Fruit fly (Drosophila melanogaster) whole organism, prepupa: ENCODE measurements around the gene vir-1.
A peak's percentile ranks its signal among the peaks of the same experiment; 100 is the strongest.

Source experiments
- Blimp-1 ChIP-seq: fragments of 200-800 bp; sonication (Bioruptor generic); optimal IDR thresholded peaks from 3 replicates; lab custom pipeline; 2017; ENCODE audit warnings: missing biosample characterization, missing genetic modification characterization, mild to moderate bottlenecking, moderate library complexity, missing genetic modification reagents
- CG10631 ChIP-seq: fragments of 200-800 bp; sonication (Bioruptor generic); optimal IDR thresholded peaks from 2 replicates; lab custom pipeline; 2016; ENCODE audit warnings: missing biosample characterization, missing genetic modification characterization
- CG10669 ChIP-seq: fragments of 200-800 bp; sonication (Bioruptor generic); optimal IDR thresholded peaks from 3 replicates; lab custom pipeline; 2018; ENCODE audit warnings: missing biosample characterization, mild to moderate bottlenecking, missing genetic modification characterization, moderate library complexity
- CG11762 ChIP-seq: fragments of 200-800 bp; sonication (Bioruptor generic); optimal IDR thresholded peaks from 3 replicates; lab custom pipeline; 2016; ENCODE audit warnings: missing biosample characterization, missing genetic modification characterization; ENCODE audit not compliant: insufficient read depth
- CG15336 ChIP-seq: fragments of 200-800 bp; sonication (Bioruptor generic); IDR thresholded peaks from 2 replicates; pipeline ENCODE4 v1.3.6; 2022; ENCODE audit warnings: missing biosample characterization, missing genetic modification characterization
- CG1621 ChIP-seq: fragments of 200-800 bp; sonication (Bioruptor generic); optimal IDR thresholded peaks from 3 replicates; lab custom pipeline; 2018; ENCODE audit warnings: missing biosample characterization, mild to moderate bottlenecking, missing genetic modification characterization
- CG3032 ChIP-seq: fragments of 200-800 bp; optimal IDR thresholded peaks from 2 replicates; lab custom pipeline; 2019; ENCODE audit warnings: missing biosample characterization, mild to moderate bottlenecking, missing genetic modification characterization, moderate library complexity
- CG31627 ChIP-seq: fragments of 200-800 bp; sonication (Bioruptor generic); optimal IDR thresholded peaks from 3 replicates; lab custom pipeline; 2016; ENCODE audit warnings: missing biosample characterization, missing genetic modification characterization
- CG32006 ChIP-seq: fragments of 200-800 bp; sonication (Bioruptor generic); optimal IDR thresholded peaks from 3 replicates; lab custom pipeline; 2017; ENCODE audit warnings: missing biosample characterization, mild to moderate bottlenecking, missing genetic modification characterization
- CG34406 ChIP-seq: fragments of 200-800 bp; sonication (Bioruptor generic); optimal IDR thresholded peaks from 3 replicates; lab custom pipeline; 2016; ENCODE audit warnings: missing biosample characterization, missing genetic modification characterization
- CG3919 ChIP-seq: fragments of 200-800 bp; sonication (Bioruptor generic); optimal IDR thresholded peaks from 3 replicates; lab custom pipeline; 2016; ENCODE audit warnings: missing biosample characterization, missing genetic modification characterization
- CG6163 ChIP-seq: fragments of 200-800 bp; sonication (Bioruptor generic); IDR thresholded peaks from 3 replicates; pipeline ENCODE4 v1.3.6; 2022; ENCODE audit warnings: missing biosample characterization, missing genetic modification characterization
- CG6276 ChIP-seq: fragments of 200-800 bp; sonication (Bioruptor generic); optimal IDR thresholded peaks from 2 replicates; lab custom pipeline; 2017; ENCODE audit warnings: missing biosample characterization, mild to moderate bottlenecking, missing genetic modification characterization
- CG6792 ChIP-seq: fragments of 200-800 bp; sonication (Bioruptor generic); optimal IDR thresholded peaks from 3 replicates; lab custom pipeline; 2016; ENCODE audit warnings: missing biosample characterization, missing genetic modification characterization
- CG6808 ChIP-seq: fragments of 200-800 bp; sonication (Bioruptor generic); optimal IDR thresholded peaks from 3 replicates; lab custom pipeline; 2017; ENCODE audit warnings: missing biosample characterization, missing genetic modification characterization, mild to moderate bottlenecking, moderate library complexity, missing genetic modification reagents
- CG6854 ChIP-seq: fragments of 200-800 bp; sonication (Bioruptor generic); optimal IDR thresholded peaks from 2 replicates; lab custom pipeline; 2017; ENCODE audit warnings: missing biosample characterization, mild to moderate bottlenecking, missing genetic modification characterization
- CG8119 ChIP-seq: fragments of 200-800 bp; sonication (Bioruptor generic); IDR thresholded peaks from 3 replicates; pipeline ENCODE4 v1.3.6; 2022; ENCODE audit warnings: missing biosample characterization, missing genetic modification characterization
- CG8319 ChIP-seq: fragments of 200-800 bp; sonication (Bioruptor generic); optimal IDR thresholded peaks from 3 replicates; lab custom pipeline; 2016; ENCODE audit warnings: missing biosample characterization, missing genetic modification characterization
- CG8632 ChIP-seq: fragments of 200-800 bp; sonication (Bioruptor generic); optimal IDR thresholded peaks from 3 replicates; lab custom pipeline; 2016; ENCODE audit warnings: missing biosample characterization, missing genetic modification characterization
- CG9139 ChIP-seq: fragments of 200-800 bp; sonication (Bioruptor generic); optimal IDR thresholded peaks from 3 replicates; lab custom pipeline; 2017; ENCODE audit warnings: missing biosample characterization, mild to moderate bottlenecking, missing genetic modification characterization
- Eip75B ChIP-seq: fragments of 200-800 bp; sonication (Bioruptor generic); optimal IDR thresholded peaks from 3 replicates; lab custom pipeline; 2016; ENCODE audit warnings: missing biosample characterization, missing genetic modification characterization
- Eip78C ChIP-seq: fragments of 200-800 bp; sonication (Bioruptor generic); peaks from one replicate; lab custom pipeline; 2016; ENCODE audit warnings: missing biosample characterization, missing genetic modification characterization
- Eip93F ChIP-seq: fragments of 200-800 bp; sonication (Bioruptor generic); optimal IDR thresholded peaks from 2 replicates; lab custom pipeline; 2016; ENCODE audit warnings: missing biosample characterization, mild to moderate bottlenecking, missing genetic modification characterization
- Ets21C ChIP-seq: fragments of 200-800 bp; sonication (Bioruptor generic); optimal IDR thresholded peaks from 3 replicates; lab custom pipeline; 2016; ENCODE audit warnings: missing biosample characterization, missing genetic modification characterization
- Ets96B ChIP-seq: fragments of 200-800 bp; optimal IDR thresholded peaks from 2 replicates; lab custom pipeline; 2019; ENCODE audit warnings: missing biosample characterization, mild to moderate bottlenecking, missing genetic modification characterization, moderate library complexity
- Gug ChIP-seq: fragments of 200-800 bp; sonication (Bioruptor generic); IDR thresholded peaks from 2 replicates; pipeline ENCODE4 v1.3.6; 2022; ENCODE audit warnings: missing biosample characterization, missing genetic modification characterization
- Hr38 ChIP-seq: sonication (Bioruptor generic); optimal IDR thresholded peaks from 2 replicates; lab custom pipeline; 2016; ENCODE audit warnings: missing biosample characterization, missing genetic modification characterization
- Hr4 ChIP-seq: fragments of 200-800 bp; sonication (Bioruptor generic); optimal IDR thresholded peaks from 3 replicates; lab custom pipeline; 2016; ENCODE audit warnings: missing biosample characterization, missing genetic modification characterization
- Lpt ChIP-seq: fragments of 200-800 bp; sonication (Bioruptor generic); optimal IDR thresholded peaks from 3 replicates; lab custom pipeline; 2016; ENCODE audit warnings: missing biosample characterization, missing genetic modification characterization
- Met ChIP-seq: fragments of 200-800 bp; sonication (Bioruptor generic); optimal IDR thresholded peaks from 3 replicates; lab custom pipeline; 2016; ENCODE audit warnings: missing biosample characterization, missing genetic modification characterization
- OdsH ChIP-seq: fragments of 200-800 bp; sonication (Bioruptor generic); optimal IDR thresholded peaks from 3 replicates; lab custom pipeline; 2016; ENCODE audit warnings: missing biosample characterization, missing genetic modification characterization
- Smox ChIP-seq: fragments of 200-800 bp; sonication (Bioruptor generic); optimal IDR thresholded peaks from 3 replicates; lab custom pipeline; 2016; ENCODE audit warnings: missing biosample characterization, missing genetic modification characterization
- Sox14 ChIP-seq: fragments of 200-800 bp; sonication (Bioruptor generic); optimal IDR thresholded peaks from 3 replicates; lab custom pipeline; 2016; ENCODE audit warnings: missing biosample characterization, missing genetic modification characterization
- Sox15 ChIP-seq: fragments of 200-800 bp; sonication (Bioruptor generic); optimal IDR thresholded peaks from 3 replicates; lab custom pipeline; 2016; ENCODE audit warnings: missing biosample characterization, missing genetic modification characterization
- achi ChIP-seq: fragments of 200-800 bp; sonication (Bioruptor generic); optimal IDR thresholded peaks from 3 replicates; lab custom pipeline; 2016; ENCODE audit warnings: missing biosample characterization, missing genetic modification characterization
- acj6 ChIP-seq: fragments of 200-800 bp; sonication (Bioruptor generic); optimal IDR thresholded peaks from 3 replicates; lab custom pipeline; 2016; ENCODE audit warnings: missing biosample characterization, missing genetic modification characterization
- cyc ChIP-seq: fragments of 200-800 bp; sonication (Bioruptor generic); optimal IDR thresholded peaks from 3 replicates; lab custom pipeline; 2016; ENCODE audit warnings: missing biosample characterization, missing genetic modification characterization
- dsx ChIP-seq: fragments of 200-800 bp; optimal IDR thresholded peaks from 3 replicates; lab custom pipeline; 2019; ENCODE audit warnings: missing biosample characterization, mild to moderate bottlenecking, missing genetic modification characterization, moderate library complexity; ENCODE audit not compliant: poor library complexity, severe bottlenecking
- eg ChIP-seq: fragments of 200-800 bp; sonication (Bioruptor generic); IDR thresholded peaks from 3 replicates; pipeline ENCODE4 v1.3.6; 2022; ENCODE audit warnings: missing biosample characterization, missing genetic modification characterization
- esn ChIP-seq: fragments of 200-800 bp; sonication (Bioruptor generic); optimal IDR thresholded peaks from 2 replicates; lab custom pipeline; 2016; ENCODE audit warnings: missing biosample characterization, mild to moderate bottlenecking, missing genetic modification characterization, moderate library complexity
- fd59A ChIP-seq: fragments of 200-800 bp; sonication (Bioruptor generic); optimal IDR thresholded peaks from 2 replicates; lab custom pipeline; 2017; ENCODE audit warnings: missing biosample characterization, mild to moderate bottlenecking, missing genetic modification characterization, missing genetic modification reagents
- fd85E ChIP-seq: fragments of 200-800 bp; sonication (Bioruptor generic); optimal IDR thresholded peaks from 3 replicates; lab custom pipeline; 2016; ENCODE audit warnings: missing biosample characterization, missing genetic modification characterization
- lz ChIP-seq: fragments of 200-800 bp; sonication (Bioruptor generic); optimal IDR thresholded peaks from 3 replicates; lab custom pipeline; 2016; ENCODE audit warnings: missing biosample characterization, missing genetic modification characterization
- pdm3 ChIP-seq: fragments of 200-800 bp; sonication (Bioruptor generic); optimal IDR thresholded peaks from 3 replicates; lab custom pipeline; 2016; ENCODE audit warnings: missing biosample characterization, missing genetic modification characterization
- salr ChIP-seq, 2 experiments: fragments of 200-800 bp; sonication (Bioruptor generic); optimal IDR thresholded peaks; 3 replicates each; lab custom pipeline; 2016 to 2018; ENCODE audit warnings: missing biosample characterization in 2 of 2, missing genetic modification characterization in 2 of 2, mild to moderate bottlenecking in 1 of 2
- ss ChIP-seq, 2 experiments: fragments of 200-800 bp; sonication (Bioruptor generic); optimal IDR thresholded peaks; 2 replicates in 1 of 2; 3 replicates in 1 of 2; lab custom pipeline; 2017 to 2018; ENCODE audit warnings: mild to moderate bottlenecking in 2 of 2, missing biosample characterization in 2 of 2, missing genetic modification characterization in 2 of 2, moderate library complexity in 1 of 2
- vri ChIP-seq: fragments of 200-800 bp; sonication (Bioruptor generic); optimal IDR thresholded peaks from 3 replicates; lab custom pipeline; 2016; ENCODE audit warnings: missing biosample characterization, mild to moderate bottlenecking, missing genetic modification characterization

The vir-1 gene

dm6 chr2L:12427487-12428101 is 4.4 kb upstream of the vir-1 start, which contains the start of the genes CG5446 and Trm1 (continued):
- peak in 1 of 2 experiments; percentile 79 for TF ChIP-seq salr (GFP tag; optimal IDR thresholded peaks at IDR 0.05; lab: Kevin White, UChicago)
- TF ChIP-seq Met (GFP tag; lab: Kevin White, UChicago), result peak; percentile 63
- peak; percentile 50 for TF ChIP-seq OdsH
- peak; percentile 26 for TF ChIP-seq cyc (GFP tag; lab: Kevin White, UChicago)
- peak; percentile 43 for TF ChIP-seq pdm3 (GFP tag; lab: Kevin White, UChicago)
- TF ChIP-seq lz, result peak; percentile 26
- TF ChIP-seq Gug (GFP tag; lab: Robert Waterston, UW), result no peak
- no peak for TF ChIP-seq fd59A (GFP tag; lab: Kevin White, UChicago)
- TF ChIP-seq Eip93F (GFP tag; lab: Kevin White, UChicago), result peak; percentile 18
- TF ChIP-seq CG6808 (GFP tag; lab: Kevin White, UChicago), result peak; percentile 33
- no peak for TF ChIP-seq CG1621
- TF ChIP-seq CG8319 (GFP tag; lab: Kevin White, UChicago), result peak; percentile 4
- TF ChIP-seq Smox (GFP tag; lab: Kevin White, UChicago), result peak; percentile 23
- TF ChIP-seq acj6, result peak; percentile 52
- TF ChIP-seq CG8632 (GFP tag; lab: Kevin White, UChicago), result peak; percentile 68
- TF ChIP-seq dsx (GFP tag; lab: Kevin White, UChicago), result peak; percentile 68
- TF ChIP-seq CG9139, result peak; percentile 40
- TF ChIP-seq CG6854 (GFP tag; lab: Kevin White, UChicago), result peak; percentile 25
- peak; percentile 21; the same call in 1 of the 2 replicates for TF ChIP-seq CG15336 (GFP tag; lab: Robert Waterston, UW)
- TF ChIP-seq CG6163, result 0 out of 3 replicates have a peak, but pooled peaks have one; percentile 27
- TF ChIP-seq Eip78C (GFP tag; lab: Kevin White, UChicago), result peak; percentile 83
- TF ChIP-seq fd85E (GFP tag; lab: Kevin White, UChicago), result no peak
- TF ChIP-seq esn, result peak; percentile 66
- peak; percentile 70 for TF ChIP-seq CG3032 (tag; lab: Kevin White, UChicago)
- peak; percentile 33 for TF ChIP-seq CG10669 (GFP tag; lab: Kevin White, UChicago)
- TF ChIP-seq Sox15, result peak; percentile 8
- peak; percentile 33 for TF ChIP-seq Eip75B (GFP tag; lab: Kevin White, UChicago)
- TF ChIP-seq eg, result peak; percentile 23; the same call in 1 of the 3 replicates
- TF ChIP-seq CG11762 (GFP tag; lab: Kevin White, UChicago), result no peak
- TF ChIP-seq CG8119 (GFP tag; lab: Robert Waterston, UW), result peak; percentile 42; the same call in 1 of the 3 replicates
- peak; percentile 75 for TF ChIP-seq CG34406 (GFP tag; lab: Kevin White, UChicago)
- TF ChIP-seq Hr38, result no peak
- peak; percentile 74 for TF ChIP-seq Ets96B (tag; lab: Kevin White, UChicago)

DNA sequence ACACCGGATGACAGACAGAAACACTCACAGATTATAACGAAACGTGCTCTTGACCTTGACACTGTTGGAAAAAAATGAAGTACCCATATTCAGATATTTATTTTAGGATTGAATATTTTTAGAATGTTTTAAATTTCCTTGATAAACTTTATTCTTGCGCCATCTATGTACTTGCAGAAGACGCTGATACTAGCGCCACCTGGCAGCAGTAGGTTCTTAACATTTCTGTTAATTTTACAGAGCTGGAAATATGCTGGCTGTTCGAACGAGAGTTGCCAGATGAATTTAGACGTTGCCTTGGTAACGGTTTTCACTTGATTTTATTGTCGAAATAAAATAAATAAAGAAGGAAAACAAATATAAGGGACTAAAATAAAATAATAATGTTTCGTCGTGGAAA is 1.3 kb upstream of the vir-1 start, which contains the start of gene Fam92:
Gene Fam92 (plus strand): TSS at position 350 of the 400 bp plus-strand sequence.
- TF ChIP-seq Hr4 (GFP tag; lab: Kevin White, UChicago) (peak; percentile 19), CG6276 (GFP tag; lab: Kevin White, UChicago) (no peak), CG9139 (no peak), Blimp-1 (GFP tag; lab: Kevin White, UChicago) (no peak), Gug (GFP tag; lab: Robert Waterston, UW) (no peak), CG8319 (GFP tag; lab: Kevin White, UChicago) (no peak), CG32006 (GFP tag; lab: Kevin White, UChicago) (peak; percentile 0), CG6792 (GFP tag; lab: Kevin White, UChicago) (peak; percentile 9), fd85E (GFP tag; lab: Kevin White, UChicago) (no peak), esn (peak; percentile 71), OdsH (peak; percentile 35), Sox15 (no peak), salr (GFP tag; optimal IDR thresholded peaks at IDR 0.05; lab: Kevin White, UChicago) (no peak), Eip93F (GFP tag; lab: Kevin White, UChicago) (no peak), fd59A (GFP tag; lab: Kevin White, UChicago) (no peak), ss (GFP tag; optimal IDR thresholded peaks at IDR 0.05; lab: Kevin White, UChicago) (no peak), CG6854 (GFP tag; lab: Kevin White, UChicago) (no peak), CG8632 (GFP tag; lab: Kevin White, UChicago) (no peak), CG3919 (GFP tag; lab: Kevin White, UChicago) (peak; percentile 55), CG10631 (GFP tag; lab: Kevin White, UChicago) (no peak), achi (GFP tag; lab: Kevin White, UChicago) (peak; percentile 11), acj6 (peak; percentile 15), Lpt (GFP tag; lab: Kevin White, UChicago) (no peak), CG31627 (GFP tag; lab: Kevin White, UChicago) (peak; percentile 67), vri (GFP tag; lab: Kevin White, UChicago) (peak; percentile 17), Ets21C (GFP tag; lab: Kevin White, UChicago) (peak; percentile 2), CG3032 (tag; lab: Kevin White, UChicago) (peak; percentile 40), CG15336 (GFP tag; lab: Robert Waterston, UW) (no peak), Sox14 (GFP tag; lab: Kevin White, UChicago) (peak; percentile 47), CG6808 (GFP tag; lab: Kevin White, UChicago) (peak; percentile 30), CG6163 (no peak)
